Worm (Caenorhabditis elegans) whole organism, L4/young adult: ENCODE measurements around the gene F57A8.6.

Source experiments
- W03F9.2 ChIP-seq: fragments of 150-350 bp; optimal IDR thresholded peaks from 2 replicates; lab custom pipeline; 2014; ENCODE audit warnings: missing biosample characterization, missing genetic modification characterization
- dao-5 ChIP-seq: sonication (generic microtip); optimal IDR thresholded peaks from 2 replicates; lab custom pipeline; 2016; ENCODE audit warnings: missing genotype, missing genetic modification characterization, moderate library complexity, missing compliant biosample characterization
- him-1 ChIP-seq: sonication (generic microtip); optimal IDR thresholded peaks from 2 replicates; lab custom pipeline; 2016; ENCODE audit warnings: missing genotype, missing genetic modification reagents, missing genetic modification characterization, missing compliant biosample characterization

ce11 chrV:10107309-10107708, 33.6 kb upstream of the F57A8.6 start, which contains the start of gene C08B6.11:
- TF ChIP-seq dao-5 (tag; lab: Kevin White, UChicago) = no peak
- no peak for TF ChIP-seq him-1
- TF ChIP-seq W03F9.2 = no peak
